Worm (Caenorhabditis elegans): Measurements from ENCODE around the gene nlp-13.

The nlp-13 gene

DNA sequence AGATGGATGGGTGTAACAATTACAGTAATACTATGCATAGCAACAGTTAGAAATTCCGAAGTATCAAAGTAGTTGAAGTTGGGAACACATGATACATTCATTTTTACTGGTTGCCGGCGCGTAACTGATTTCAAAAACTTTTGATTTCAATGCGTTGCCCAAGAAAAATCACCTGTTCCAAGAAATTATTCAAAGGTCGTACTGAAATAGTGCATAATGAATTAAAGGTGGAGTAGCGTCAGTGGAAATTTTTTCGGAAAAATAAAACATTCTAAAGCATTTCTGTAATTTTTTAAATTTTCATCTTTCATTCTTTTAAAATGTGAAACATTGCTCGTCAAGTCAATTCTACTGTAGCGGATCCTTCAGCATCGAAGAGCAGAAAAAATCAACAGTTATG lies 4.1 kb downstream of the nlp-13 start, which contains the start of gene srh-204:
TSS of gene srh-204 (minus strand) at position 101 of the 400 bp plus-strand sequence.
- no peak for TF ChIP-seq ets-7 (tag; optimal IDR thresholded peaks at IDR 0.05)
- TF ChIP-seq scrt-1 (GFP tag; IDR thresholded peaks at IDR 0.05) = no peak
- no peak for TF ChIP-seq tbx-37 (GFP tag; conservative IDR thresholded peaks at IDR 0.05)
- TF ChIP-seq ceh-13 (GFP tag; optimal IDR thresholded peaks at IDR 0.05) = no peak
- TF ChIP-seq tra-4 (tag; optimal IDR thresholded peaks at IDR 0.05) = no peak
- no peak for TF ChIP-seq hnd-1 (tag; optimal IDR thresholded peaks at IDR 0.05)
- TF ChIP-seq ama-1 (optimal IDR thresholded peaks at IDR 0.05) = no peak
- no peak for TF ChIP-seq hmbx-1 (tag; optimal IDR thresholded peaks at IDR 0.05)
- no peak for TF ChIP-seq hmg-4 (GFP tag; optimal IDR thresholded peaks at IDR 0.05)
- no peak for TF ChIP-seq B0310.2 (tag; optimal IDR thresholded peaks at IDR 0.05)
- no peak for TF ChIP-seq F13C5.2 (tag; optimal IDR thresholded peaks at IDR 0.05)
- no peak for TF ChIP-seq tbx-11 (GFP tag; IDR thresholded peaks at IDR 0.05)
- no peak for TF ChIP-seq sea-1 (GFP tag; conservative IDR thresholded peaks at IDR 0.05)
- TF ChIP-seq ceh-36 (tag; optimal IDR thresholded peaks at IDR 0.05) = no peak
- TF ChIP-seq pes-1 (GFP tag; IDR thresholded peaks at IDR 0.05) = no peak
- TF ChIP-seq flt-1 (GFP tag; IDR thresholded peaks at IDR 0.05) = no peak
- TF ChIP-seq aly-1 (tag; optimal IDR thresholded peaks at IDR 0.05) = no peak

DNA sequence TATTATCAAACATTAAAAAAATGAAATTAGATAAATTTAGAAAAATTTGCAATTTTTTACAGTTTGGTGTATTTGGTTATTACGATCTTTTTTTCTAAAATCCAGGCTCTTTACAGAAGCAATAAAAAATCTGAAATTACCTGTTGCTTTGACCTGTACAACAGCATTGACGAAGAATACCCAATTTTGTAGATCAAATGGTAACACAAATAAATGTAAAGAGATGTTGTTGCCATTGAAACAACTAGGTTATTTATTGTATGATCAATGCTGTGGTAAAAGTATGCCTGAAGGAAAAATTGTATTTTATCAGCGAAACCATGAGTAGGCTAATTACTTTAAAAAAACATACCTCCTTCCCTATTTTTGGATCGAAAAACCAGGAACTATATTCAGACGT lies 5.3 kb downstream of the nlp-13 start:
- TF ChIP-seq tbx-37 (GFP tag; conservative IDR thresholded peaks at IDR 0.05) = no peak
- TF ChIP-seq aly-1 (tag; optimal IDR thresholded peaks at IDR 0.05) = no peak
- no peak for TF ChIP-seq sea-1 (GFP tag; conservative IDR thresholded peaks at IDR 0.05)
- no peak for TF ChIP-seq ceh-36 (tag; optimal IDR thresholded peaks at IDR 0.05)
- no peak for TF ChIP-seq ets-7 (tag; optimal IDR thresholded peaks at IDR 0.05)
- no peak for TF ChIP-seq hmg-4 (GFP tag; optimal IDR thresholded peaks at IDR 0.05)

DNA sequence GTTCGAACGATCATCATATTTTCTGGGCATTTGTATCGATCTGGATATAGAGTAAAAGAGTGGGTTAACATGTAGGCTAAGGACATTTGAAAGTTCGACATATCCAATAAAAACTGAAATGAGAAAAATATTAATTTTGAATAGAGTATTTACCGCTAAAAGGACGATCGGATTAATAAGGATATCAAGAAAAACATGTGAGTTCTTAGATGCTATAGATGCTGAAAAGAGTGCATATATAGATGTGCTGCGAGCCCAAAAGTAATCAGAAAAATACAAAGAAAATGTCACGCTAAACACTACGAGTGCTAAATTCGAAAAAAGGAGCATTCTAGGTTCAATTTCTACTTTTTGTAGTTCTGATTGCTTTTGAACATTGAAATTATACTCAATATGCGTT lies 6.2 kb downstream of the nlp-13 start, which contains the start of gene srt-12:
TSS of gene srt-12 (minus strand) at position 101 of the 400 bp plus-strand sequence.
- TF ChIP-seq hnd-1 (tag; optimal IDR thresholded peaks at IDR 0.05) (no peak), pes-1 (GFP tag; IDR thresholded peaks at IDR 0.05) (no peak), F13C5.2 (tag; optimal IDR thresholded peaks at IDR 0.05) (no peak), B0310.2 (tag; optimal IDR thresholded peaks at IDR 0.05) (no peak), tra-4 (tag; optimal IDR thresholded peaks at IDR 0.05) (no peak), tbx-11 (GFP tag; IDR thresholded peaks at IDR 0.05) (no peak), scrt-1 (GFP tag; IDR thresholded peaks at IDR 0.05) (no peak), ceh-36 (tag; optimal IDR thresholded peaks at IDR 0.05) (no peak), ets-7 (tag; optimal IDR thresholded peaks at IDR 0.05) (no peak), ama-1 (optimal IDR thresholded peaks at IDR 0.05) (no peak), aly-1 (tag; optimal IDR thresholded peaks at IDR 0.05) (no peak), tbx-37 (GFP tag; conservative IDR thresholded peaks at IDR 0.05) (no peak), hmbx-1 (tag; optimal IDR thresholded peaks at IDR 0.05) (no peak), hmg-4 (GFP tag; optimal IDR thresholded peaks at IDR 0.05) (no peak), flt-1 (GFP tag; IDR thresholded peaks at IDR 0.05) (no peak), sea-1 (GFP tag; conservative IDR thresholded peaks at IDR 0.05) (no peak), ceh-13 (GFP tag; optimal IDR thresholded peaks at IDR 0.05) (no peak)

DNA sequence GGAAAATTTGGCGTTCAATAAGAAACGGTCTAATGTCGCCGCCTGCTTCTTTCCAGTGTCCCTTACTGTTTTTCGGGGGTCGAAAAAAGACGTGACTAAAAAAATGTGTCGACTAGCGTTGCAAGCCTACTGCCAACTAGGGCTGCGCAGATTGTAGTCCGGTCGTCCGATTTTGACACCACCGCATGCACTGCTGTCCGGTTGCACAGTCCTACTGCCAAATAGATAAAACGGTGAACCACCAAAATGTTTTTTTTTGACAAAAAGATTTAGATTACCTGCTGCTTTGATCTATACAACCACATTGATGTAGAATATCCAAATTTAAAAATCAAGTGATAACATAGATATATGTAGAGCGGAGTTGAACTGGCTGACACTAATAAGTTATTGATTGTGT lies 12.1 kb downstream of the nlp-13 start:
- TF ChIP-seq ets-7 (tag; optimal IDR thresholded peaks at IDR 0.05) (no peak), F13C5.2 (tag; optimal IDR thresholded peaks at IDR 0.05) (no peak)

DNA sequence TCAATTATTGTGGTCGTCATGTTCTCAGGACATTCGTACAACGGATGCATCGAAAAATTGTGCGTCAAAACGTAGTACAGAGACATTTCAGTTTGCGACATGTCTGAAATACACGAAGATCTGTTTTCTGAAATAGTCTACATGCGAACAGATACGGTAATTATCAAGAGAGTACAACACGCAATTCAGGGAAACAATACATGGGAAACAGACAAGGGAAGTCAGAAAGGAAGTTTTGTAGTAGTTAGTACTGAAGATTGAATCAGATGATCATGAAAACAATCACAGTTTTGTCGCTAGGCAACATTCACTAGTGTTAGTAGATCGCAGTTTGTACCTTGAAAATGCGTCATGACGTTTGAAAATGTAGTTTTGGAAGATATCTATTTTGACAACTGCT lies 13.8 kb downstream of the nlp-13 start, which contains the start of gene srt-13:
TSS of gene srt-13 (minus strand) at position 101 of the 400 bp plus-strand sequence.
- TF ChIP-seq tbx-11 (GFP tag; IDR thresholded peaks at IDR 0.05) (no peak), ceh-13 (GFP tag; optimal IDR thresholded peaks at IDR 0.05) (no peak), B0310.2 (tag; optimal IDR thresholded peaks at IDR 0.05) (no peak), aly-1 (tag; optimal IDR thresholded peaks at IDR 0.05) (no peak), ets-7 (tag; optimal IDR thresholded peaks at IDR 0.05) (no peak), F13C5.2 (tag; optimal IDR thresholded peaks at IDR 0.05) (no peak), sea-1 (GFP tag; conservative IDR thresholded peaks at IDR 0.05) (no peak), pes-1 (GFP tag; IDR thresholded peaks at IDR 0.05) (no peak), tbx-37 (GFP tag; conservative IDR thresholded peaks at IDR 0.05) (no peak), scrt-1 (GFP tag; IDR thresholded peaks at IDR 0.05) (no peak), hnd-1 (tag; optimal IDR thresholded peaks at IDR 0.05) (no peak), hmg-4 (GFP tag; optimal IDR thresholded peaks at IDR 0.05) (no peak), ama-1 (optimal IDR thresholded peaks at IDR 0.05) (no peak), ceh-36 (tag; optimal IDR thresholded peaks at IDR 0.05) (no peak), tra-4 (tag; optimal IDR thresholded peaks at IDR 0.05) (no peak), flt-1 (GFP tag; IDR thresholded peaks at IDR 0.05) (no peak), hmbx-1 (tag; optimal IDR thresholded peaks at IDR 0.05) (no peak)

ce11 chrV:4256474-4256873 lies 20.3 kb downstream of the nlp-13 start, which contains the start of gene srt-14:
Gene srt-14 (minus strand): TSS chrV:4256574.
- no peak for TF ChIP-seq pes-1 (GFP tag; IDR thresholded peaks at IDR 0.05)
- TF ChIP-seq tra-4 (tag; optimal IDR thresholded peaks at IDR 0.05) = no peak
- TF ChIP-seq flt-1 (GFP tag; IDR thresholded peaks at IDR 0.05) = no peak
- TF ChIP-seq hmbx-1 (tag; optimal IDR thresholded peaks at IDR 0.05) = no peak
- no peak for TF ChIP-seq aly-1 (tag; optimal IDR thresholded peaks at IDR 0.05)
- TF ChIP-seq scrt-1 (GFP tag; IDR thresholded peaks at IDR 0.05) = no peak
- TF ChIP-seq tbx-37 (GFP tag; conservative IDR thresholded peaks at IDR 0.05) = no peak
- TF ChIP-seq tbx-11 (GFP tag; IDR thresholded peaks at IDR 0.05) = no peak
- TF ChIP-seq F13C5.2 (tag; optimal IDR thresholded peaks at IDR 0.05) = no peak
- TF ChIP-seq sea-1 (GFP tag; conservative IDR thresholded peaks at IDR 0.05) = no peak

DNA sequence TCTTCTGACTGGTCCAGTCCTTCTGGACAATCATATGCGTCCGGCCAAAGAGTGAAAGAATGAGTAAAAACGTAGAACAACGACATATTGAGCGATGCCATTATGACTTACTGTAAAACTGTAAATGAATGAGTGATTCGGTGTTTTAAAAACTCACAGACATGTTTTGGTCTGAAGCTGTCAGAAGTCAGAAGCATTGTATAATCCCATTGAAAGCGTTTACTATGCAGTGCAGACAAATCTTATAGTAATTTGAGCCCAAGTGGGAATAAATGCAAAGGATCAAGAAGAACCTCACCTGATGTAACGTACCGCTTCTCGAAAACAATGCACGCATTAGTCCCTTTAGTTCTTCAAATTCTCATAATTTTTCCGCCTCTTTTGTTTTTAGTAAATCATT lies 23.9 kb downstream of the nlp-13 start, which contains the start of gene srt-3:
TSS of gene srt-3 (minus strand) at position 101 of the 400 bp plus-strand sequence.
- TF ChIP-seq ceh-13 (GFP tag; optimal IDR thresholded peaks at IDR 0.05) = no peak
- TF ChIP-seq tbx-11 (GFP tag; IDR thresholded peaks at IDR 0.05) = no peak
- no peak for TF ChIP-seq flt-1 (GFP tag; IDR thresholded peaks at IDR 0.05)
- TF ChIP-seq pes-1 (GFP tag; IDR thresholded peaks at IDR 0.05) = no peak
- no peak for TF ChIP-seq aly-1 (tag; optimal IDR thresholded peaks at IDR 0.05)
- TF ChIP-seq scrt-1 (GFP tag; IDR thresholded peaks at IDR 0.05) = no peak
- no peak for TF ChIP-seq hmg-4 (GFP tag; optimal IDR thresholded peaks at IDR 0.05)
- TF ChIP-seq ets-7 (tag; optimal IDR thresholded peaks at IDR 0.05) = no peak
- TF ChIP-seq tbx-37 (GFP tag; conservative IDR thresholded peaks at IDR 0.05) = no peak
- no peak for TF ChIP-seq ceh-36 (tag; optimal IDR thresholded peaks at IDR 0.05)
- TF ChIP-seq B0310.2 (tag; optimal IDR thresholded peaks at IDR 0.05) = no peak
- no peak for TF ChIP-seq tra-4 (tag; optimal IDR thresholded peaks at IDR 0.05)
- no peak for TF ChIP-seq F13C5.2 (tag; optimal IDR thresholded peaks at IDR 0.05)
- no peak for TF ChIP-seq hnd-1 (tag; optimal IDR thresholded peaks at IDR 0.05)
- no peak for TF ChIP-seq sea-1 (GFP tag; conservative IDR thresholded peaks at IDR 0.05)
- TF ChIP-seq ama-1 (optimal IDR thresholded peaks at IDR 0.05) = no peak
- TF ChIP-seq hmbx-1 (tag; optimal IDR thresholded peaks at IDR 0.05) = no peak
